Fruit fly (Drosophila melanogaster) whole organism, prepupa: Measurements from ENCODE around the gene RabX6.

ENCODE experiments used
- CG32006 ChIP-seq: fragments of 200-800 bp; sonication (Bioruptor generic); optimal IDR thresholded peaks from 3 replicates; lab custom pipeline; 2017; ENCODE audit warnings: missing biosample characterization, mild to moderate bottlenecking, missing genetic modification characterization
- CG3919 ChIP-seq: fragments of 200-800 bp; sonication (Bioruptor generic); optimal IDR thresholded peaks from 3 replicates; lab custom pipeline; 2016; ENCODE audit warnings: missing biosample characterization, missing genetic modification characterization
- CG6792 ChIP-seq: fragments of 200-800 bp; sonication (Bioruptor generic); optimal IDR thresholded peaks from 3 replicates; lab custom pipeline; 2016; ENCODE audit warnings: missing biosample characterization, missing genetic modification characterization
- Ets96B ChIP-seq: fragments of 200-800 bp; optimal IDR thresholded peaks from 2 replicates; lab custom pipeline; 2019; ENCODE audit warnings: missing biosample characterization, mild to moderate bottlenecking, missing genetic modification characterization, moderate library complexity
- Gug ChIP-seq: fragments of 200-800 bp; sonication (Bioruptor generic); IDR thresholded peaks from 2 replicates; pipeline ENCODE4 v1.3.6; 2022; ENCODE audit warnings: missing biosample characterization, missing genetic modification characterization
- Hr4 ChIP-seq: fragments of 200-800 bp; sonication (Bioruptor generic); optimal IDR thresholded peaks from 3 replicates; lab custom pipeline; 2016; ENCODE audit warnings: missing biosample characterization, missing genetic modification characterization
- Lpt ChIP-seq: fragments of 200-800 bp; sonication (Bioruptor generic); optimal IDR thresholded peaks from 3 replicates; lab custom pipeline; 2016; ENCODE audit warnings: missing biosample characterization, missing genetic modification characterization
- Sox102F ChIP-seq: fragments of 200-800 bp; sonication (Bioruptor generic); optimal IDR thresholded peaks from 2 replicates; lab custom pipeline; 2016; ENCODE audit warnings: missing biosample characterization, mild to moderate bottlenecking, missing genetic modification characterization
- eg ChIP-seq: fragments of 200-800 bp; sonication (Bioruptor generic); IDR thresholded peaks from 3 replicates; pipeline ENCODE4 v1.3.6; 2022; ENCODE audit warnings: missing biosample characterization, missing genetic modification characterization
- esn ChIP-seq: fragments of 200-800 bp; sonication (Bioruptor generic); optimal IDR thresholded peaks from 2 replicates; lab custom pipeline; 2016; ENCODE audit warnings: missing biosample characterization, mild to moderate bottlenecking, missing genetic modification characterization, moderate library complexity
- fd59A ChIP-seq: fragments of 200-800 bp; sonication (Bioruptor generic); optimal IDR thresholded peaks from 2 replicates; lab custom pipeline; 2017; ENCODE audit warnings: missing biosample characterization, mild to moderate bottlenecking, missing genetic modification characterization, missing genetic modification reagents
- pdm3 ChIP-seq: fragments of 200-800 bp; sonication (Bioruptor generic); optimal IDR thresholded peaks from 3 replicates; lab custom pipeline; 2016; ENCODE audit warnings: missing biosample characterization, missing genetic modification characterization
- ss ChIP-seq, 2 experiments: fragments of 200-800 bp; sonication (Bioruptor generic); optimal IDR thresholded peaks; 2 replicates in 1 of 2; 3 replicates in 1 of 2; lab custom pipeline; 2017 to 2018; ENCODE audit warnings: mild to moderate bottlenecking in 2 of 2, missing biosample characterization in 2 of 2, missing genetic modification characterization in 2 of 2, moderate library complexity in 1 of 2

DNA sequence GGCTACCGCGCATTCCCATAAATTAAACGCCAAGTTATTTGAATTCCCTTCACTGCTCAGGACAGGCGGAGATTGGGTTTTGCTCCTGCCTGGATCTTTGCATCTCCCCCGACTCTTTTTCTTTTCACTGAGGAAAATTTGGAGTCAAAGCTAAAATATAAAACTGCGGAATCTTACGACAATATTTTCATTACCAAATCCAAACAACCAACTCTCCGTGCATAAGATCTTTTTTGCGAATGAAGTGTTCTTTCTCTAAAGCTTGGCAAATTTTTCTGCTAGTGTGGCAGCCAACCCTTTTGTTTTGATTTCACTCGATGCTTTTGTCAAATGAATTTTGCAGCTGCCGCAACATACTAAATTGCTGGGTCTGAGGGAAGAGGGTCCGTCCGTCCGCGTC lies 37.6 kb downstream of the RabX6 start:
- peak; percentile 90 for TF ChIP-seq esn (GFP tag; lab: Kevin White, UChicago)
- peak; percentile 75 for TF ChIP-seq pdm3 (GFP tag; lab: Kevin White, UChicago)
- peak; percentile 26 for TF ChIP-seq Ets96B (tag; lab: Kevin White, UChicago)
- TF ChIP-seq fd59A, result no peak
- TF ChIP-seq eg (GFP tag; lab: Robert Waterston, UW), result no peak
- no peak for TF ChIP-seq CG32006
- no peak for TF ChIP-seq Gug
- peak; percentile 90 for TF ChIP-seq Sox102F (GFP tag; lab: Kevin White, UChicago)
- peak; percentile 77 for TF ChIP-seq CG3919 (GFP tag; lab: Kevin White, UChicago)
- no peak for TF ChIP-seq Hr4 (GFP tag; lab: Kevin White, UChicago)
- no peak for TF ChIP-seq Lpt (GFP tag; lab: Kevin White, UChicago)
- peak; percentile 78 for TF ChIP-seq CG6792 (GFP tag; lab: Kevin White, UChicago)
- no peak for TF ChIP-seq ss (GFP tag; optimal IDR thresholded peaks at IDR 0.05; lab: Kevin White, UChicago)
